Worm (Caenorhabditis elegans): ENCODE results near the gene K06G5.1.

ce11 chrX:14173850-14174249 is 40.9 kb upstream of the K06G5.1 start, which contains the start of gene idhb-1:
- TF ChIP-seq npax-4 (tag; optimal IDR thresholded peaks at IDR 0.05) (no peak), F13H6.1 (tag; optimal IDR thresholded peaks at IDR 0.05) (no peak), ama-1 (optimal IDR thresholded peaks at IDR 0.05) (no peak), lin-11 (tag; optimal IDR thresholded peaks at IDR 0.05) (no peak), pha-2 (tag; optimal IDR thresholded peaks at IDR 0.05) (no peak), fax-1 (tag; optimal IDR thresholded peaks at IDR 0.05) (no peak), hlh-8 (tag; optimal IDR thresholded peaks at IDR 0.05) (no peak)
